Worm (Caenorhabditis elegans) whole organism, L1 larva: ENCODE data around the gene unc-39.

Source experiments
- C16A3.4 ChIP-seq: fragments of 150-350 bp; optimal IDR thresholded peaks from 2 replicates; lab custom pipeline; 2014; ENCODE audit warnings: missing biosample characterization, missing genetic modification characterization
- C34B4.2 ChIP-seq: sonication (generic microtip); optimal IDR thresholded peaks from 2 replicates; lab custom pipeline; 2017; ENCODE audit warnings: mild to moderate bottlenecking, missing genetic modification characterization, missing compliant biosample characterization
- F16B12.6 ChIP-seq: fragments of 150-350 bp; optimal IDR thresholded peaks from 2 replicates; lab custom pipeline; 2014; ENCODE audit warnings: missing biosample characterization, missing genetic modification characterization
- Y116A8C.19 ChIP-seq: sonication (generic microtip); optimal IDR thresholded peaks from 2 replicates; lab custom pipeline; 2016; ENCODE audit warnings: missing compliant biosample characterization, missing genetic modification characterization, borderline replicate concordance
- alr-1 ChIP-seq: fragments of 200-800 bp; sonication (Bioruptor generic); optimal IDR thresholded peaks from 2 replicates; lab custom pipeline; 2018; ENCODE audit warnings: borderline replicate concordance, mild to moderate bottlenecking, missing genetic modification characterization, missing compliant biosample characterization
- aly-2 ChIP-seq: fragments of 150-350 bp; optimal IDR thresholded peaks from 2 replicates; lab custom pipeline; 2014; ENCODE audit warnings: missing biosample characterization, missing genetic modification characterization
- ceh-63 ChIP-seq: fragments of 200-800 bp; sonication (Bioruptor generic); optimal IDR thresholded peaks from 2 replicates; lab custom pipeline; 2018; ENCODE audit warnings: mild to moderate bottlenecking, missing genetic modification characterization, missing compliant biosample characterization
- ceh-8 ChIP-seq: fragments of 200-800 bp; sonication (Bioruptor generic); optimal IDR thresholded peaks from 2 replicates; lab custom pipeline; 2018; ENCODE audit warnings: mild to moderate bottlenecking, missing genetic modification characterization, moderate library complexity, missing compliant biosample characterization
- ceh-88 ChIP-seq: fragments of 200-800 bp; sonication (Bioruptor generic); IDR thresholded peaks from 2 replicates; pipeline ENCODE4 v1.3.6; 2022; ENCODE audit warnings: missing genetic modification characterization, missing compliant biosample characterization
- ceh-90 ChIP-seq: sonication (generic microtip); optimal IDR thresholded peaks from 2 replicates; lab custom pipeline; 2016; ENCODE audit warnings: missing genetic modification characterization, missing compliant biosample characterization
- ces-1 ChIP-seq: fragments of 150-350 bp; optimal IDR thresholded peaks from 2 replicates; lab custom pipeline; 2014; ENCODE audit warnings: missing biosample characterization, missing genetic modification reagents, missing genetic modification characterization
- dsc-1 ChIP-seq: sonication (generic microtip); optimal IDR thresholded peaks from 2 replicates; lab custom pipeline; 2016; ENCODE audit warnings: mild to moderate bottlenecking, missing genetic modification characterization, missing compliant biosample characterization
- efl-1 ChIP-seq, 4 experiments: fragments of 150-350 bp; optimal IDR thresholded peaks in 3 of 4; peaks in 1 of 4; 1 replicate in 1 of 4; 2 replicates in 3 of 4; lab custom pipeline; 2014; ENCODE audit warnings: missing biosample characterization in 2 of 4, missing genetic modification characterization in 2 of 4, missing genetic modification reagents in 2 of 4
- efl-3 ChIP-seq: fragments of 200-800 bp; sonication (Bioruptor generic); optimal IDR thresholded peaks from 2 replicates; lab custom pipeline; 2018; ENCODE audit warnings: mild to moderate bottlenecking, missing genetic modification characterization, missing compliant biosample characterization
- egl-13 ChIP-seq: sonication (generic microtip); optimal IDR thresholded peaks from 2 replicates; lab custom pipeline; 2016; ENCODE audit warnings: missing genotype, missing genetic modification reagents, missing genetic modification characterization, missing compliant biosample characterization
- elt-2 ChIP-seq: sonication (generic microtip); optimal IDR thresholded peaks from 2 replicates; lab custom pipeline; 2016; ENCODE audit warnings: missing genetic modification characterization, mild to moderate bottlenecking, inconsistent platforms, missing compliant biosample characterization, missing genetic modification reagents
- elt-3 ChIP-seq, 6 experiments: fragments of 150-350 bp in 1 of 6; sonication (generic microtip); optimal IDR thresholded peaks; 2 replicates each; lab custom pipeline; 2017 to 2018; ENCODE audit warnings: missing biosample characterization in 6 of 6, missing genetic modification characterization in 6 of 6, inconsistent platforms in 1 of 6
- fkh-10 ChIP-seq: sonication (generic microtip); optimal IDR thresholded peaks from 2 replicates; lab custom pipeline; 2017; ENCODE audit warnings: missing biosample characterization, missing genetic modification reagents, missing genetic modification characterization
- fkh-4 ChIP-seq: sonication (generic microtip); optimal IDR thresholded peaks from 2 replicates; lab custom pipeline; 2016; ENCODE audit warnings: missing compliant biosample characterization, missing genetic modification characterization, borderline replicate concordance
- fkh-8 ChIP-seq: sonication (generic microtip); optimal IDR thresholded peaks from 2 replicates; lab custom pipeline; 2016; ENCODE audit warnings: mild to moderate bottlenecking, missing genetic modification characterization, missing compliant biosample characterization
- grh-1 ChIP-seq: fragments of 200-800 bp; sonication (Bioruptor generic); IDR thresholded peaks from 2 replicates; pipeline ENCODE4 v1.3.6; 2022; ENCODE audit warnings: missing genetic modification reagents, missing genetic modification characterization, missing compliant biosample characterization
- hlh-4 ChIP-seq: sonication (generic microtip); optimal IDR thresholded peaks from 2 replicates; lab custom pipeline; 2016; ENCODE audit warnings: mild to moderate bottlenecking, missing genetic modification characterization, missing compliant biosample characterization
- irx-1 ChIP-seq: sonication (generic microtip); optimal IDR thresholded peaks from 2 replicates; lab custom pipeline; 2016; ENCODE audit warnings: missing genetic modification characterization, missing compliant biosample characterization
- isw-1 ChIP-seq: fragments of 200-800 bp; sonication (Bioruptor generic); IDR thresholded peaks from 2 replicates; pipeline ENCODE4 v1.3.6; 2022; ENCODE audit warnings: missing genetic modification characterization, missing compliant biosample characterization
- lin-14 ChIP-seq: fragments of 200-800 bp; sonication (Bioruptor generic); optimal IDR thresholded peaks from 2 replicates; lab custom pipeline; 2018; ENCODE audit warnings: mild to moderate bottlenecking, missing genetic modification characterization, moderate library complexity, missing compliant biosample characterization
- lin-15B ChIP-seq: fragments of 150-350 bp; sonication (generic microtip); optimal IDR thresholded peaks from 3 replicates; lab custom pipeline; 2014; ENCODE audit warnings: missing biosample characterization, missing genetic modification characterization
- lin-35 ChIP-seq, 2 experiments: fragments of 150-350 bp; optimal IDR thresholded peaks; 2 replicates each; lab custom pipeline; 2014; ENCODE audit warnings: missing biosample characterization in 2 of 2, missing genetic modification characterization in 2 of 2, missing genetic modification reagents in 2 of 2
- lin-39 ChIP-seq: fragments of 150-350 bp; optimal IDR thresholded peaks from 2 replicates; lab custom pipeline; 2014; ENCODE audit warnings: missing biosample characterization, missing genetic modification reagents, missing genetic modification characterization
- lir-3 ChIP-seq: sonication (generic microtip); optimal IDR thresholded peaks from 2 replicates; lab custom pipeline; 2016; ENCODE audit warnings: mild to moderate bottlenecking, missing genetic modification characterization, moderate library complexity, missing compliant biosample characterization; ENCODE audit not compliant: poor library complexity
- mab-9 ChIP-seq: fragments of 200-800 bp; sonication (Bioruptor generic); IDR thresholded peaks from 2 replicates; pipeline ENCODE4 v1.3.6; 2022; ENCODE audit warnings: missing genetic modification reagents, missing genetic modification characterization, missing compliant biosample characterization
- mdl-1 ChIP-seq, 2 experiments: fragments of 150-350 bp; optimal IDR thresholded peaks; 2 replicates each; lab custom pipeline; 2014 to 2017; ENCODE audit warnings: missing biosample characterization in 2 of 2, missing genetic modification characterization in 2 of 2, inconsistent platforms in 1 of 2
- mep-1 ChIP-seq: fragments of 150-350 bp; optimal IDR thresholded peaks from 2 replicates; lab custom pipeline; 2014; ENCODE audit warnings: missing biosample characterization, missing genetic modification characterization
- nhr-11 ChIP-seq: fragments of 150-350 bp; optimal IDR thresholded peaks from 2 replicates; lab custom pipeline; 2014; ENCODE audit warnings: missing biosample characterization, missing genetic modification characterization
- nhr-12 ChIP-seq: sonication (generic microtip); optimal IDR thresholded peaks from 2 replicates; lab custom pipeline; 2017; ENCODE audit warnings: missing biosample characterization, missing genetic modification characterization
- nhr-19 ChIP-seq: fragments of 200-800 bp; sonication (Bioruptor generic); conservative IDR thresholded peaks from 2 replicates; pipeline ENCODE4 v1.3.6; 2022; ENCODE audit warnings: missing genetic modification characterization, missing compliant biosample characterization
- nhr-71 ChIP-seq: sonication (generic microtip); optimal IDR thresholded peaks from 2 replicates; lab custom pipeline; 2016; ENCODE audit warnings: mild to moderate bottlenecking, missing genetic modification characterization, moderate library complexity, missing compliant biosample characterization
- nhr-77 ChIP-seq: fragments of 150-350 bp; optimal IDR thresholded peaks from 2 replicates; lab custom pipeline; 2014; ENCODE audit warnings: missing biosample characterization, missing genetic modification characterization
- nhr-84 ChIP-seq: sonication (generic microtip); optimal IDR thresholded peaks from 2 replicates; lab custom pipeline; 2017; ENCODE audit warnings: missing biosample characterization, missing genetic modification characterization
- nhr-85 ChIP-seq: sonication (generic microtip); peaks from one replicate; lab custom pipeline; 2016; ENCODE audit warnings: missing genetic modification characterization, inconsistent platforms, missing compliant biosample characterization
- nhr-90 ChIP-seq: sonication (generic microtip); optimal IDR thresholded peaks from 2 replicates; lab custom pipeline; 2016; ENCODE audit warnings: mild to moderate bottlenecking, missing genetic modification characterization, missing compliant biosample characterization; ENCODE audit not compliant: poor library complexity
- pqm-1 ChIP-seq: sonication (generic microtip); optimal IDR thresholded peaks from 3 replicates; lab custom pipeline; 2017; ENCODE audit warnings: missing biosample characterization, missing genetic modification characterization
- skn-1 ChIP-seq: fragments of 150-350 bp; optimal IDR thresholded peaks from 2 replicates; lab custom pipeline; 2014; ENCODE audit warnings: missing biosample characterization, missing genetic modification characterization
- snpc-4 ChIP-seq: fragments of 150-350 bp; optimal IDR thresholded peaks from 2 replicates; lab custom pipeline; 2014; ENCODE audit warnings: missing biosample characterization, missing genetic modification characterization
- snu-23 ChIP-seq: sonication (generic microtip); optimal IDR thresholded peaks from 2 replicates; lab custom pipeline; 2016; ENCODE audit warnings: missing genetic modification characterization, missing compliant biosample characterization
- sox-4 ChIP-seq: sonication (generic microtip); optimal IDR thresholded peaks from 2 replicates; lab custom pipeline; 2016; ENCODE audit warnings: missing genetic modification characterization, missing compliant biosample characterization
- sptf-1 ChIP-seq: fragments of 150-350 bp; optimal IDR thresholded peaks from 2 replicates; lab custom pipeline; 2014; ENCODE audit warnings: missing biosample characterization, missing genetic modification characterization
- tbx-2 ChIP-seq: sonication (generic microtip); optimal IDR thresholded peaks from 2 replicates; lab custom pipeline; 2016; ENCODE audit warnings: missing genetic modification characterization, missing compliant biosample characterization
- unc-130 ChIP-seq: fragments of 150-350 bp; optimal IDR thresholded peaks from 2 replicates; lab custom pipeline; 2017; ENCODE audit warnings: missing biosample characterization, missing genetic modification characterization, inconsistent platforms
- unc-30 ChIP-seq: sonication (generic microtip); optimal IDR thresholded peaks from 2 replicates; lab custom pipeline; 2017; ENCODE audit warnings: missing biosample characterization, missing genetic modification characterization
- vab-15 ChIP-seq: sonication (generic microtip); optimal IDR thresholded peaks from 2 replicates; lab custom pipeline; 2017; ENCODE audit warnings: missing genotype, mild to moderate bottlenecking, missing genetic modification characterization, missing compliant biosample characterization
- xbp-1 ChIP-seq: sonication (generic microtip); optimal IDR thresholded peaks from 2 replicates; lab custom pipeline; 2016; ENCODE audit warnings: missing genetic modification characterization, missing compliant biosample characterization
- zag-1 ChIP-seq: fragments of 150-350 bp; optimal IDR thresholded peaks from 2 replicates; lab custom pipeline; 2014; ENCODE audit warnings: missing biosample characterization, missing genetic modification characterization

Gene unc-39

DNA sequence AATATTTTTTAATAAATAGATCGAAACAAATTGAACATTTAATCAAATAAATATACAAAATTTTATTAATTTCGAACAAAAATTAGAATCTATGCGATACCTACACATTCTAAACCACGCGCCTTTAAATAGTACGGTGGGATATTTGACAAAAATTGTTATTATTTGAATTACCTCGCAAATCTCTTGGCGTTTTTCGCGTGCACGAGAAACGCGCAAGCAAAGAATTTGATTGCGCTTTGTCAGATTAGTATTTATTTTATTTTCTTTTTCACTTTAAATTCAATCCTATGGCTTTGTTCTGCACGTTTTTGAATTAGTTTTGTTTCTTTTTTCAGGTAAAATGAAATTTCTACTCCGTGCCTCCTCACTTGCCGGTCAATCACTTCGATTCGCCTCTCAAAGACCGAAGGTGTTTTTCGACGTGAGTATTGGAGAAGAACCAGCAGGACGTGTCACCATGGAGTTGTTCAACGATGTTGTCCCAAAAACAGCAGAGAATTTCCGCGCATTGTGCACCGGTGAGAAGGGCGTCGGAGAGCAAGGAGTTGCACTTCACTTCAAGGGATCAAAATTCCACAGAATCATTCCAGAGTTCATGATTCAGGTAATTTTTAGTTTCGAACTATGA lies 17.0 kb upstream of the unc-39 start, which contains the start of gene cyn-1 (continued):
- TF ChIP-seq ces-1 (GFP tag; lab: Kevin White, UChicago) (no peak), pqm-1 (tag; lab: Kevin White, UChicago) (no peak), elt-2 (tag; lab: Kevin White, UChicago) (peak; percentile 45), lin-14 (GFP tag; lab: Kevin White, UChicago) (peak; percentile 82), skn-1 (tag; lab: Kevin White, UChicago) (peak; percentile 89), hlh-4 (no peak), nhr-71 (tag; lab: Kevin White, UChicago) (peak; percentile 93), sox-4 (tag; lab: Kevin White, UChicago) (peak; percentile 67), ceh-90 (tag; lab: Kevin White, UChicago) (peak; percentile 29), isw-1 (GFP tag; lab: Robert Waterston, UW) (peak; percentile 77), lir-3 (tag; lab: Kevin White, UChicago) (peak; percentile 46), lin-15B (tag; lab: Kevin White, UChicago) (peak; percentile 80), mdl-1 (tag; optimal IDR thresholded peaks at IDR 0.05; lab: Kevin White, UChicago) (peak in 1 of 2 experiments; percentile 63), Y116A8C.19 (tag; lab: Kevin White, UChicago) (no peak), sptf-1 (no peak), ceh-8 (GFP tag; lab: Kevin White, UChicago) (peak; percentile 78), ceh-63 (no peak), snpc-4 (peak; percentile 83), C34B4.2 (no peak), egl-13 (peak; percentile 76), nhr-19 (GFP tag; lab: Robert Waterston, UW) (peak; percentile 89), efl-3 (GFP tag; lab: Kevin White, UChicago) (no peak), mep-1 (tag; lab: Kevin White, UChicago) (peak; percentile 96), aly-2 (tag; lab: Kevin White, UChicago) (peak; percentile 91), nhr-11 (tag; lab: Kevin White, UChicago) (peak; percentile 52), tbx-2 (peak; percentile 87), unc-30 (tag; lab: Kevin White, UChicago) (no peak), mab-9 (GFP tag; lab: Robert Waterston, UW) (peak; percentile 65), F16B12.6 (peak; percentile 58), irx-1 (tag; lab: Kevin White, UChicago) (peak; percentile 78), zag-1 (no peak), snu-23 (peak; percentile 91), alr-1 (tag; lab: Kevin White, UChicago) (peak; percentile 8), grh-1 (GFP tag; lab: Robert Waterston, UW) (peak; percentile 72), xbp-1 (tag; lab: Kevin White, UChicago) (peak; percentile 90), unc-130 (tag; lab: Kevin White, UChicago) (peak; percentile 83), nhr-77 (tag; lab: Kevin White, UChicago) (peak; percentile 71), efl-1 (optimal IDR thresholded peaks at IDR 0.05; lab: Kevin White, UChicago) (peak; percentile 90 to 98), efl-1 (GFP tag; optimal IDR thresholded peaks at IDR 0.05 in 1 of 2; lab: Kevin White, UChicago) (peak; percentile 96 to 100), nhr-90 (peak; percentile 88), nhr-85 (peak; percentile 91), fkh-8 (tag; lab: Kevin White, UChicago) (peak; percentile 63), elt-3 (tag; optimal IDR thresholded peaks at IDR 0.05; lab: Kevin White, UChicago) (peak in 2 of 6 experiments; percentile 81 to 83), C16A3.4 (tag; lab: Kevin White, UChicago) (peak; percentile 88), vab-15 (peak; percentile 27), nhr-12 (tag; lab: Kevin White, UChicago) (no peak), dsc-1 (tag; lab: Kevin White, UChicago) (peak; percentile 85), ceh-88 (GFP tag; lab: Robert Waterston, UW) (peak; percentile 54), fkh-4 (peak; percentile 27), lin-39 (tag; lab: Kevin White, UChicago) (peak; percentile 80), fkh-10 (peak; percentile 67), nhr-84 (tag; lab: Kevin White, UChicago) (no peak), lin-35 (GFP tag; optimal IDR thresholded peaks at IDR 0.05; lab: Kevin White, UChicago) (peak; percentile 98)
